Worm (Caenorhabditis elegans): ENCODE measurements around the gene kap-1.

Gene kap-1

ce11 chrIII:7314473-7314872 lies 24.2 kb upstream of the kap-1 start:
- TF ChIP-seq R02D3.7 (tag; optimal IDR thresholded peaks at IDR 0.05) (no peak), nfya-1 (tag; optimal IDR thresholded peaks at IDR 0.05; ENCODE audit: insufficient read depth) (no peak), pha-4 (tag; optimal IDR thresholded peaks at IDR 0.05) (no peak), mml-1 (tag; optimal IDR thresholded peaks at IDR 0.05) (no peak), daf-12 (tag; optimal IDR thresholded peaks at IDR 0.05) (no peak), unc-62 (GFP tag; optimal IDR thresholded peaks at IDR 0.05) (no peak), jun-1 (tag; optimal IDR thresholded peaks at IDR 0.05) (no peak), sea-2 (GFP tag; optimal IDR thresholded peaks at IDR 0.05) (no peak), eor-1 (tag; optimal IDR thresholded peaks at IDR 0.05) (no peak)

- TF ChIP-seq daf-12 (tag; optimal IDR thresholded peaks at IDR 0.05): no peak
- peak; percentile 48 for TF ChIP-seq pqm-1 (tag; optimal IDR thresholded peaks at IDR 0.05)
- TF ChIP-seq elt-2 (tag; optimal IDR thresholded peaks at IDR 0.05): peak; percentile 81
- TF ChIP-seq nhr-76 (tag; optimal IDR thresholded peaks at IDR 0.05): no peak
These were observed 23.6 kb upstream of the kap-1 start, which contains the start of gene nspg-6 for ce11 chrIII:7314927-7315547. nspg-6 (minus strand) TSS chrIII:7314977.

- TF ChIP-seq pha-4 (tag; optimal IDR thresholded peaks at IDR 0.05): peak; percentile 74
- peak; percentile 32 for TF ChIP-seq elt-2 (tag; optimal IDR thresholded peaks at IDR 0.05)
- no peak for TF ChIP-seq snpc-4 (tag; optimal IDR thresholded peaks at IDR 0.05)
These were observed 21.3 kb upstream of the kap-1 start for ce11 chrIII:7317354-7317753.

- TF ChIP-seq elt-1 (tag; optimal IDR thresholded peaks at IDR 0.05) (no peak), mml-1 (tag; optimal IDR thresholded peaks at IDR 0.05) (no peak), elt-2 (tag; optimal IDR thresholded peaks at IDR 0.05) (peak; percentile 18), ZK546.5 (tag; optimal IDR thresholded peaks at IDR 0.05) (no peak), elt-3 (tag; optimal IDR thresholded peaks at IDR 0.05) (no peak), unc-62 (GFP tag; optimal IDR thresholded peaks at IDR 0.05) (no peak), pha-4 (tag; optimal IDR thresholded peaks at IDR 0.05) (peak; percentile 77), lsy-12 (tag; optimal IDR thresholded peaks at IDR 0.05) (no peak), skn-1 (tag; optimal IDR thresholded peaks at IDR 0.05) (no peak), fos-1 (tag; optimal IDR thresholded peaks at IDR 0.05) (no peak), pqm-1 (tag; optimal IDR thresholded peaks at IDR 0.05) (peak; percentile 69), ceh-82 (tag; optimal IDR thresholded peaks at IDR 0.05) (no peak), fkh-10 (GFP tag; optimal IDR thresholded peaks at IDR 0.05) (no peak)
These were observed 19.2 kb upstream of the kap-1 start, which contains the start of gene F56C9.8 for ce11 chrIII:7319390-7319789. F56C9.8 (minus strand) TSS chrIII:7319509.

ce11 chrIII:7322018-7322417 lies 16.6 kb upstream of the kap-1 start:
- no peak for TF ChIP-seq egl-27 (tag; optimal IDR thresholded peaks at IDR 0.05)
- no peak for TF ChIP-seq jun-1 (tag; optimal IDR thresholded peaks at IDR 0.05)
- peak; percentile 99 for TF ChIP-seq pha-4 (tag; optimal IDR thresholded peaks at IDR 0.05)
- TF ChIP-seq nhr-237 (tag; optimal IDR thresholded peaks at IDR 0.05): no peak
- TF ChIP-seq eor-1 (tag; optimal IDR thresholded peaks at IDR 0.05): no peak
- no peak for TF ChIP-seq nhr-28 (tag; optimal IDR thresholded peaks at IDR 0.05)
- TF ChIP-seq egl-5 (tag; optimal IDR thresholded peaks at IDR 0.05): no peak
- no peak for TF ChIP-seq nhr-23 (tag; optimal IDR thresholded peaks at IDR 0.05)
- no peak for TF ChIP-seq fos-1 (tag; optimal IDR thresholded peaks at IDR 0.05)
- TF ChIP-seq pqm-1 (tag; optimal IDR thresholded peaks at IDR 0.05): peak; percentile 34
- no peak for TF ChIP-seq sea-2 (GFP tag; optimal IDR thresholded peaks at IDR 0.05)
- TF ChIP-seq fkh-10 (GFP tag; optimal IDR thresholded peaks at IDR 0.05): no peak
- TF ChIP-seq ceh-28 (tag; optimal IDR thresholded peaks at IDR 0.05): no peak
- TF ChIP-seq nfya-1 (tag; optimal IDR thresholded peaks at IDR 0.05; ENCODE audit: insufficient read depth): no peak
- no peak for TF ChIP-seq ZK546.5 (tag; optimal IDR thresholded peaks at IDR 0.05)
- TF ChIP-seq elt-2 (tag; optimal IDR thresholded peaks at IDR 0.05): peak; percentile 55
- no peak for TF ChIP-seq mml-1 (tag; optimal IDR thresholded peaks at IDR 0.05)
- TF ChIP-seq elt-1 (tag; optimal IDR thresholded peaks at IDR 0.05): no peak
- TF ChIP-seq nhr-43 (tag; optimal IDR thresholded peaks at IDR 0.05; ENCODE audit: poor library complexity, severe bottlenecking): no peak
- no peak for TF ChIP-seq fkh-2 (tag; optimal IDR thresholded peaks at IDR 0.05)

- TF ChIP-seq ztf-4 (tag; optimal IDR thresholded peaks at IDR 0.05): no peak
- TF ChIP-seq pqm-1 (tag; optimal IDR thresholded peaks at IDR 0.05): peak; percentile 1
- TF ChIP-seq elt-2 (tag; optimal IDR thresholded peaks at IDR 0.05): peak; percentile 69
These were observed 15.3 kb upstream of the kap-1 start for ce11 chrIII:7323331-7323730.

Measured in whole organism, L3 larva.